Worm (Caenorhabditis elegans) whole organism, L4/young adult: ENCODE measurements around the gene col-148.

ENCODE experiments used
- W03F9.2 ChIP-seq: fragments of 150-350 bp; optimal IDR thresholded peaks from 2 replicates; lab custom pipeline; 2014; ENCODE audit warnings: missing biosample characterization, missing genetic modification characterization
- dao-5 ChIP-seq: sonication (generic microtip); optimal IDR thresholded peaks from 2 replicates; lab custom pipeline; 2016; ENCODE audit warnings: missing genotype, missing genetic modification characterization, moderate library complexity, missing compliant biosample characterization
- him-1 ChIP-seq: sonication (generic microtip); optimal IDR thresholded peaks from 2 replicates; lab custom pipeline; 2016; ENCODE audit warnings: missing genotype, missing genetic modification reagents, missing genetic modification characterization, missing compliant biosample characterization

The col-148 gene

ce11 chrV:10221317-10221716 lies 20.2 kb upstream of the col-148 start, which contains the start of the genes fipr-5 and fipr-9:
TSS of gene fipr-5 (minus strand) at chrV:10221417.
TSS of gene fipr-9 (plus strand) at chrV:10221662.
- no peak for TF ChIP-seq W03F9.2 (tag; lab: Kevin White, UChicago)
- no peak for TF ChIP-seq him-1 (tag; lab: Kevin White, UChicago)
- TF ChIP-seq dao-5 (tag; lab: Kevin White, UChicago): no peak

DNA sequence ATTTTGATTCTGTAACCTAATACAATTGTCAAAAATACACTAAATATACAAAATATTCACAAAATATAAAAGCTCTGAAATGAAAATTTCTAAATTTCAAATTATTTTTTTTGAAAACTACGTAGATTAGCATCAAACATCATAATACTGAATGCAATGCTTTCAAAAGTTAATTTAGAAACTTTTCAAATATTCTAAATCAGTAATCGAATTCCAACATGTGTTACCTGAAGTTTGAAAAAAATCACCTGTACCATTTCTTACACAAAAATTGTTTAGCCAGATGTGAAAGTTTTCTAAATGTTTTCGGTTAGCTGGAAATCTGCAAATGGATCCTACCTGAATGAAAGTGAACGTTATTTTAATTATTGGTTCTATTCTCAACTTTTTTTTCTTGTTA lies 19.5 kb upstream of the col-148 start, which contains the start of gene C12D8.20:
TSS of gene C12D8.20 (plus strand) at position 301 of the 400 bp plus-strand sequence.
- TF ChIP-seq him-1 (tag; lab: Kevin White, UChicago): no peak
- TF ChIP-seq dao-5 (tag; lab: Kevin White, UChicago): no peak
- TF ChIP-seq W03F9.2 (tag; lab: Kevin White, UChicago): no peak

DNA sequence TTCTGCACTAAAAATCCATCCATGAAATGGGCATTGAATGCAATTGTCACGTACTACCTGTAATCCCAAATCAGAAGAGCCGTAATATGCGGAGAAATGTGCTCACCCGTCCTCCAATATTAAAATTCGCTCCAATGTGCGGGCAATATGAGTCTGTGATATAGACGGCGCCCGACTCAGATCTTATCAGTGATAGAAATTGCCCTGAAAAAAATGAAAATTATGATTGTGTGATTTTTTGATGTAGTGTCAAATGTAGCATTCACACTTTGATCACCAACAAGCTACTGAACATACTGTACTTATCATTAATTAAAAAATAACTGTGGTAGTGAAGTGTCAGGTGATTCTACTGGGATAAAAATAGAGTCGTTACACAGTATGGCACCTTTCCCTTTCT lies 16.9 kb upstream of the col-148 start:
- TF ChIP-seq dao-5 (tag; lab: Kevin White, UChicago): no peak
- TF ChIP-seq him-1 (tag; lab: Kevin White, UChicago): no peak
- no peak for TF ChIP-seq W03F9.2 (tag; lab: Kevin White, UChicago)

ce11 chrV:10225610-10226009 lies 15.9 kb upstream of the col-148 start, which contains the start of gene daf-36:
TSS of gene daf-36 (minus strand) at chrV:10225710.
- TF ChIP-seq W03F9.2 (tag; lab: Kevin White, UChicago): no peak
- no peak for TF ChIP-seq dao-5 (tag; lab: Kevin White, UChicago)
- TF ChIP-seq him-1 (tag; lab: Kevin White, UChicago): no peak

- TF ChIP-seq W03F9.2 (tag; lab: Kevin White, UChicago) (no peak), him-1 (tag; lab: Kevin White, UChicago) (no peak), dao-5 (tag; lab: Kevin White, UChicago) (no peak)
Observed at ce11 chrV:10227333-10227732, 14.2 kb upstream of the col-148 start, which contains the start of gene ttr-19. TSS of gene ttr-19 (minus strand) at chrV:10227433.

ce11 chrV:10228360-10228759 lies 13.2 kb upstream of the col-148 start, which contains the start of gene fipr-4:
TSS of gene fipr-4 (minus strand) at chrV:10228460.
- no peak for TF ChIP-seq W03F9.2 (tag; lab: Kevin White, UChicago)
- no peak for TF ChIP-seq him-1 (tag; lab: Kevin White, UChicago)
- TF ChIP-seq dao-5 (tag; lab: Kevin White, UChicago): no peak

DNA sequence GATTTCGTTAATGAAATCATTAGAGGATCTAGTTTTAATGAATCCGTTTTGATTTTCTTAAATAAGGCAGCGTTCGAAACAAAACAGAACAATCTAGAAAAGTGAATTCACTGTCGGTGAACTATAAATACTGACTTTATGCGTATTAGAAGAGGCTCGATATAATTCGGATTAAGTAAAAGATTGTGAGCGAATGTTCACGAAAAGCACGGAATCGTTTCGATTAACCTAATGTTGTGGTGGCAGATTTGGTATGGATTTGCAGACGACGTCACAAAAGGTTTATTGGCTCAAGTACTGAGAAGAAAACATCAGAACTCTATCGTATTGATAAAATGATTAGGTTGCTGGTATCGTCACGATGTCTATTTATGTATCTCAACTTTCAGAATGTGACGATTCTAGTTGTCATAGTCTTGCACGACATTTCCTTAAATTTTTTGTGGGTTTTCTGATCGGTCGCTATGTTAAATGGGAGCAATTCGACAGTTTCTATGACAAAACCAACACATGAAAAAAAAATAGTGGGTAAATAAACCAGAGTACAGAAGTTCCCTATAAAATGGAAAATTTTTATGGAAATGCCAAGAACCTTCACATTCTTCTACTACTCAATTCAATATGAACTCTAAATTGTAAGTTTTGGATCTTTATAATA lies 12.2 kb upstream of the col-148 start, which contains the start of the genes pyt-1 and fipr-7:
TSS of gene pyt-1 (minus strand) at position 101 of the 658 bp plus-strand sequence.
TSS of gene fipr-7 (plus strand) at position 608 of the 658 bp plus-strand sequence.
- TF ChIP-seq W03F9.2 (tag; lab: Kevin White, UChicago): no peak
- TF ChIP-seq him-1 (tag; lab: Kevin White, UChicago): no peak

ce11 chrV:10230932-10231331 lies 10.6 kb upstream of the col-148 start, which contains the start of gene fipr-6:
TSS of gene fipr-6 (plus strand) at chrV:10231232.
- TF ChIP-seq him-1 (tag; lab: Kevin White, UChicago) (no peak), dao-5 (tag; lab: Kevin White, UChicago) (no peak)

DNA sequence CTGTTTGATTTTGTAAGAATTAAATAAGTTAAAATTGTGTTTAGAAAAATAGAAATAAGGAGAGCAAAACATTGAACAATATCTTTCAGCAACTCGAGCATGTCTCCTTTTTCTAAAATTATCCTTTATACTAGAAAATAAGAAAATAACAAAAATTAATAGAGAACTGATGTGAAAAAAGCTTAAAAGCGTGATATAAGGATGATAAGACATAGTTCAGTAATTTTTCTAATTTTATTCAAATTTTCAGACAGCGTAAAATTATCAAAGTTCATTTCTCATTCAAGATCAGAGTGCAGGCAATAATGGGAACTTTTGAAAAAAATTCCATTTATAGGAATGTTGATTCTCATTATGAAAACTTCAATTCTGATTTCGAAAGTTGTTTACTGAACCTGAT lies 8.2 kb upstream of the col-148 start, which contains the start of gene str-182:
TSS of gene str-182 (minus strand) at position 101 of the 400 bp plus-strand sequence.
- no peak for TF ChIP-seq W03F9.2 (tag; lab: Kevin White, UChicago)
- TF ChIP-seq him-1 (tag; lab: Kevin White, UChicago): no peak
- no peak for TF ChIP-seq dao-5 (tag; lab: Kevin White, UChicago)

DNA sequence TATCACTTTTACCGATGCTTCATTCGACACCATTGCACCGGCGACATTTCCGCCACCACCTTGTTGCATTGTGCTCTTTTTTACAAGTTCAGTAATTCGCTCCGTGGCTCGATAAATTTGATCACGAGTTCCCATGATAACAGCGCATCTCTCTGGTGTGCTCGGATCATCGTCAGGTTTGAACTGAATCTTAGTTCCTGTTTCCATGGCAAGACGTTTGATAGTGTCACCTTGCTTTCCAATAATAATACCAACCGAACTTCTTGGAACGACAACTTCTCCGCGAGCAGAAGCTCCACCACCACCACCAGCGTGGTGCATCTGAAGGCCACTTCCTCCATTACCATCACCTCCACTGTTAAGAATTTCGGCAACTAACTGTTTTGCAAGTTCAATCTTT lies 4.4 kb upstream of the col-148 start:
- TF ChIP-seq dao-5 (tag; lab: Kevin White, UChicago) (no peak), W03F9.2 (tag; lab: Kevin White, UChicago) (no peak), him-1 (tag; lab: Kevin White, UChicago) (no peak)

DNA sequence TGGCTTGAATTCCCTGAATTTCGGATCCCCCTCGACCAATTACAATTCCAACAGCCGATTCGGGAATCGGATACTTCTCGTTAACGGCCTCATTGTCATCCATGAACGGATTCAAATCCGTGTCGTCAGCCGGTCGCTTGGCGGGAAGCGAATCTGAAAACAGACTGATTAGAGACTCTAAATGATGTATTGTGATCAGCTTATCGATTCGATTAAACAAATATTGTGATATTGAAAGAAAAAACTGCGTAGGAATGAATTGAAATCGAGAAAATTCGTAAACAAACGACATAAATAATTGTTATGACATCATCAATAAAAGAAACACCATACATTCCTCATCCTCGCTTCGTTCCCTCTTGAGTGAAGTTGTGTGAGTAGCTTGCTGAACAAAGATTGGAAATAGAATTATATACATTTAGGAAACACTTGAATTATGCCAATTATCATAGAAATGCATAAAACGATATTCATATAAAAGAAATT lies 3.6 kb upstream of the col-148 start:
- no peak for TF ChIP-seq him-1 (tag; lab: Kevin White, UChicago)
- no peak for TF ChIP-seq W03F9.2 (tag; lab: Kevin White, UChicago)
- no peak for TF ChIP-seq dao-5 (tag; lab: Kevin White, UChicago)

ce11 chrV:10238665-10239064 lies 2.9 kb upstream of the col-148 start, which contains the start of gene fubl-1:
TSS of gene fubl-1 (minus strand) at chrV:10238866.
- TF ChIP-seq him-1 (tag; lab: Kevin White, UChicago) (no peak), dao-5 (tag; lab: Kevin White, UChicago) (no peak), W03F9.2 (tag; lab: Kevin White, UChicago) (no peak)

ce11 chrV:10239861-10240260 lies 1.7 kb upstream of the col-148 start, which contains the start of gene fipr-8:
TSS of gene fipr-8 (minus strand) at chrV:10239961.
- TF ChIP-seq W03F9.2 (tag; lab: Kevin White, UChicago) (no peak), him-1 (tag; lab: Kevin White, UChicago) (no peak), dao-5 (tag; lab: Kevin White, UChicago) (no peak)
